Worm (Caenorhabditis elegans): Measurements from ENCODE around the gene rfc-3.
A peak's percentile ranks its signal among the peaks of the same experiment; 100 is the strongest.

Gene rfc-3

ce11 chrIV:13080185-13080584, 15.4 kb upstream of the rfc-3 start (continued):
- TF ChIP-seq tbx-2 (tag; optimal IDR thresholded peaks at IDR 0.05) (peak; percentile 6), hpl-2 (GFP tag; optimal IDR thresholded peaks at IDR 0.05) (no peak), efl-1 (optimal IDR thresholded peaks at IDR 0.05) (no peak), efl-1 (GFP tag; optimal IDR thresholded peaks at IDR 0.05 in 1 of 2) (peak in 1 of 2 experiments; percentile 40), nhr-47 (tag; optimal IDR thresholded peaks at IDR 0.05) (no peak), nhr-77 (tag; optimal IDR thresholded peaks at IDR 0.05) (no peak), elt-3 (tag; optimal IDR thresholded peaks at IDR 0.05) (peak in 2 of 6 experiments; percentile 79 to 84), lin-35 (GFP tag; optimal IDR thresholded peaks at IDR 0.05) (peak in 1 of 2 experiments; percentile 44), xbp-1 (tag; optimal IDR thresholded peaks at IDR 0.05) (no peak), C04F5.9 (tag; optimal IDR thresholded peaks at IDR 0.05) (no peak), pag-3 (tag; optimal IDR thresholded peaks at IDR 0.05; ENCODE audit: borderline replicate concordance, insufficient read depth) (no peak), elt-2 (tag; optimal IDR thresholded peaks at IDR 0.05) (no peak), sup-37 (GFP tag; optimal IDR thresholded peaks at IDR 0.05) (no peak), fkh-10 (GFP tag; optimal IDR thresholded peaks at IDR 0.05) (no peak), ceh-63 (GFP tag; optimal IDR thresholded peaks at IDR 0.05) (no peak), nhr-20 (tag; optimal IDR thresholded peaks at IDR 0.05) (peak; percentile 47), grh-1 (GFP tag; IDR thresholded peaks at IDR 0.05) (0 out of 2 replicates have a peak, but pooled peaks have one; percentile 7), unc-62 (GFP tag; optimal IDR thresholded peaks at IDR 0.05) (no peak), blmp-1 (tag; optimal IDR thresholded peaks at IDR 0.05) (peak; percentile 39), nhr-28 (tag; optimal IDR thresholded peaks at IDR 0.05) (no peak), Y116A8C.19 (tag; optimal IDR thresholded peaks at IDR 0.05; ENCODE audit: borderline replicate concordance) (no peak), mep-1 (tag; optimal IDR thresholded peaks at IDR 0.05) (no peak), unc-86 (tag; optimal IDR thresholded peaks at IDR 0.05) (no peak), nhr-85 (tag) (peak; percentile 95), fkh-8 (tag; optimal IDR thresholded peaks at IDR 0.05) (no peak), nhr-90 (tag; optimal IDR thresholded peaks at IDR 0.05; ENCODE audit: poor library complexity) (peak; percentile 41)

- TF ChIP-seq aly-2 (tag; optimal IDR thresholded peaks at IDR 0.05) (no peak), ztf-11 (tag; optimal IDR thresholded peaks at IDR 0.05) (no peak), rnt-1 (tag; optimal IDR thresholded peaks at IDR 0.05) (no peak), blmp-1 (tag; optimal IDR thresholded peaks at IDR 0.05) (peak; percentile 45), sptf-1 (tag; optimal IDR thresholded peaks at IDR 0.05) (no peak), efl-1 (optimal IDR thresholded peaks at IDR 0.05) (no peak), efl-1 (GFP tag; optimal IDR thresholded peaks at IDR 0.05 in 1 of 2) (peak in 1 of 2 experiments; percentile 10), ces-1 (GFP tag; optimal IDR thresholded peaks at IDR 0.05) (no peak)
These were observed 14.7 kb upstream of the rfc-3 start for ce11 chrIV:13080861-13081260.

- peak in 1 of 2 experiments; percentile 26 for TF ChIP-seq lin-35 (GFP tag; optimal IDR thresholded peaks at IDR 0.05)
- peak in 1 of 2 experiments; percentile 25 for TF ChIP-seq lsy-2 (tag; optimal IDR thresholded peaks at IDR 0.05)
- TF ChIP-seq elt-2 (tag; optimal IDR thresholded peaks at IDR 0.05), result no peak
- TF ChIP-seq sox-4 (tag; optimal IDR thresholded peaks at IDR 0.05), result no peak
- TF ChIP-seq nhr-77 (tag; optimal IDR thresholded peaks at IDR 0.05), result no peak
- no peak for TF ChIP-seq efl-1 (optimal IDR thresholded peaks at IDR 0.05)
- TF ChIP-seq efl-1 (GFP tag; optimal IDR thresholded peaks at IDR 0.05 in 1 of 2), result peak in 1 of 2 experiments; percentile 8
- peak; percentile 45 for TF ChIP-seq blmp-1 (tag; optimal IDR thresholded peaks at IDR 0.05)
- TF ChIP-seq grh-1 (GFP tag; IDR thresholded peaks at IDR 0.05), result peak; percentile 68
- no peak for TF ChIP-seq nhr-47 (tag; optimal IDR thresholded peaks at IDR 0.05)
- TF ChIP-seq lin-14 (GFP tag; optimal IDR thresholded peaks at IDR 0.05), result peak; percentile 48
- TF ChIP-seq ceh-90 (tag; optimal IDR thresholded peaks at IDR 0.05), result no peak
- no peak for TF ChIP-seq jun-1 (tag; optimal IDR thresholded peaks at IDR 0.05)
- TF ChIP-seq mab-9 (GFP tag; IDR thresholded peaks at IDR 0.05), result no peak
- peak in 2 of 6 experiments; percentile 30 to 62 for TF ChIP-seq elt-3 (tag; optimal IDR thresholded peaks at IDR 0.05)
- peak; percentile 87 for TF ChIP-seq nhr-85 (tag)
- TF ChIP-seq nhr-20 (tag; optimal IDR thresholded peaks at IDR 0.05), result peak; percentile 39
- peak; percentile 2 for TF ChIP-seq rnt-1 (tag; optimal IDR thresholded peaks at IDR 0.05)
- no peak for TF ChIP-seq zag-1 (tag; optimal IDR thresholded peaks at IDR 0.05)
- peak; percentile 10 for TF ChIP-seq snu-23 (GFP tag; optimal IDR thresholded peaks at IDR 0.05)
- no peak for TF ChIP-seq mep-1 (tag; optimal IDR thresholded peaks at IDR 0.05)
- TF ChIP-seq lir-3 (tag; optimal IDR thresholded peaks at IDR 0.05; ENCODE audit: poor library complexity), result no peak
- TF ChIP-seq unc-86 (tag; optimal IDR thresholded peaks at IDR 0.05), result no peak
These were observed 13.5 kb upstream of the rfc-3 start for ce11 chrIV:13082106-13082505.

Measured in whole organism, L1 larva.